Worm (Caenorhabditis elegans) whole organism, young adult: Measurements from ENCODE around the gene ser-2.

ENCODE experiments used
- B0261.1 ChIP-seq: sonication (generic microtip); optimal IDR thresholded peaks from 2 replicates; lab custom pipeline; 2016; ENCODE audit warnings: mild to moderate bottlenecking, missing genetic modification characterization, moderate library complexity, missing compliant biosample characterization
- D2030.7 ChIP-seq: fragments of 200-800 bp; sonication (Bioruptor generic); IDR thresholded peaks from 2 replicates; pipeline ENCODE4 v1.3.6; 2022; ENCODE audit warnings: missing genetic modification reagents, missing genetic modification characterization, missing compliant biosample characterization
- F22D6.2 ChIP-seq: sonication (generic microtip); optimal IDR thresholded peaks from 2 replicates; lab custom pipeline; 2016; ENCODE audit warnings: mild to moderate bottlenecking, missing genetic modification characterization, missing compliant biosample characterization
- F37B4.10 ChIP-seq: fragments of 200-800 bp; sonication (Bioruptor generic); IDR thresholded peaks from 2 replicates; pipeline ENCODE4 v1.3.6; 2022; ENCODE audit warnings: missing genetic modification characterization, missing compliant biosample characterization
- F39B2.1 ChIP-seq: fragments of 200-800 bp; sonication (Bioruptor generic); IDR thresholded peaks from 2 replicates; pipeline ENCODE4 v1.3.6; 2022; ENCODE audit warnings: missing genetic modification reagents, missing genetic modification characterization, missing compliant biosample characterization
- F55B11.4 ChIP-seq: sonication (generic microtip); optimal IDR thresholded peaks from 2 replicates; lab custom pipeline; 2016; ENCODE audit warnings: missing compliant biosample characterization, missing genetic modification characterization, borderline replicate concordance; ENCODE audit not compliant: insufficient read depth
- F57A8.1 ChIP-seq: fragments of 200-800 bp; sonication (Bioruptor generic); optimal IDR thresholded peaks from 2 replicates; lab custom pipeline; 2018; ENCODE audit warnings: mild to moderate bottlenecking, missing genetic modification characterization, moderate library complexity, missing compliant biosample characterization
- T26A5.8 ChIP-seq: sonication (generic microtip); optimal IDR thresholded peaks from 2 replicates; lab custom pipeline; 2016; ENCODE audit warnings: missing genetic modification characterization, missing compliant biosample characterization
- Y53F4B.3 ChIP-seq: fragments of 200-800 bp; sonication (Bioruptor generic); IDR thresholded peaks from 2 replicates; pipeline ENCODE4 v1.3.6; 2022; ENCODE audit warnings: missing genetic modification reagents, missing genetic modification characterization, missing compliant biosample characterization
- Y53G8AR.9 ChIP-seq: fragments of 200-800 bp; sonication (Bioruptor generic); conservative IDR thresholded peaks from 2 replicates; pipeline ENCODE4 v1.3.6; 2022; ENCODE audit warnings: missing genetic modification reagents, missing genetic modification characterization, missing compliant biosample characterization
- Y95B8A.8 ChIP-seq: fragments of 200-800 bp; sonication (Bioruptor generic); IDR thresholded peaks from 2 replicates; pipeline ENCODE4 v1.3.6; 2022; ENCODE audit warnings: missing genetic modification reagents, missing genetic modification characterization, missing compliant biosample characterization
- akir-1 ChIP-seq: fragments of 200-800 bp; sonication (Bioruptor generic); optimal IDR thresholded peaks from 2 replicates; lab custom pipeline; 2018; ENCODE audit warnings: mild to moderate bottlenecking, missing genetic modification characterization, moderate library complexity, missing compliant biosample characterization
- aptf-3 ChIP-seq: fragments of 200-800 bp; sonication (Bioruptor generic); IDR thresholded peaks from 2 replicates; pipeline ENCODE4 v1.3.6; 2022; ENCODE audit warnings: missing genetic modification characterization, missing compliant biosample characterization
- attf-3 ChIP-seq: fragments of 200-800 bp; sonication (Bioruptor generic); conservative IDR thresholded peaks from 2 replicates; pipeline ENCODE4 v1.3.6; 2022; ENCODE audit warnings: missing genetic modification reagents, missing genetic modification characterization, missing compliant biosample characterization
- attf-5 ChIP-seq: fragments of 200-800 bp; sonication (Bioruptor generic); optimal IDR thresholded peaks from 2 replicates; lab custom pipeline; 2018; ENCODE audit warnings: mild to moderate bottlenecking, missing genetic modification characterization, missing compliant biosample characterization
- bed-1 ChIP-seq: fragments of 200-800 bp; sonication (Bioruptor generic); IDR thresholded peaks from 2 replicates; pipeline ENCODE4 v1.3.6; 2022; ENCODE audit warnings: missing genetic modification reagents, missing genetic modification characterization, missing compliant biosample characterization
- ceh-100 ChIP-seq: fragments of 200-800 bp; sonication (Bioruptor generic); IDR thresholded peaks from 2 replicates; pipeline ENCODE4 v1.3.6; 2022; ENCODE audit warnings: missing genetic modification reagents, missing genetic modification characterization, missing compliant biosample characterization
- ceh-58 ChIP-seq: fragments of 200-800 bp; sonication (Bioruptor generic); IDR thresholded peaks from 2 replicates; pipeline ENCODE4 v1.3.6; 2022; ENCODE audit warnings: missing genetic modification characterization, missing compliant biosample characterization
- dox-1 ChIP-seq: fragments of 200-800 bp; sonication (Bioruptor generic); IDR thresholded peaks from 2 replicates; pipeline ENCODE4 v1.3.6; 2022; ENCODE audit warnings: missing genetic modification reagents, missing genetic modification characterization, missing compliant biosample characterization
- dpff-1 ChIP-seq: sonication (generic microtip); optimal IDR thresholded peaks from 2 replicates; lab custom pipeline; 2017; ENCODE audit warnings: mild to moderate bottlenecking, missing genetic modification characterization, missing compliant biosample characterization
- gei-17 ChIP-seq: fragments of 200-800 bp; sonication (Bioruptor generic); optimal IDR thresholded peaks from 2 replicates; lab custom pipeline; 2018; ENCODE audit warnings: mild to moderate bottlenecking, missing genetic modification characterization, missing compliant biosample characterization
- let-526 ChIP-seq: fragments of 200-800 bp; sonication (Bioruptor generic); IDR thresholded peaks from 2 replicates; pipeline ENCODE4 v1.3.6; 2022; ENCODE audit warnings: missing genetic modification reagents, missing genetic modification characterization, missing compliant biosample characterization
- lin-26 ChIP-seq: fragments of 200-800 bp; sonication (Bioruptor generic); IDR thresholded peaks from 2 replicates; pipeline ENCODE4 v1.3.6; 2022; ENCODE audit warnings: missing genetic modification reagents, missing genetic modification characterization, missing compliant biosample characterization
- lin-35 ChIP-seq, 3 experiments: fragments of 150-350 bp in 2 of 3; sonication (generic microtip) in 1 of 3; optimal IDR thresholded peaks; 2 replicates each; lab custom pipeline; 2014 to 2018; ENCODE audit warnings: missing biosample characterization in 3 of 3, missing genetic modification characterization in 3 of 3, missing genetic modification reagents in 3 of 3
- lin-40 ChIP-seq: sonication (generic microtip); optimal IDR thresholded peaks from 2 replicates; lab custom pipeline; 2016; ENCODE audit warnings: missing genetic modification characterization, mild to moderate bottlenecking, missing compliant biosample characterization, missing genotype, missing genetic modification reagents
- lir-1 ChIP-seq: fragments of 200-800 bp; sonication (Bioruptor generic); conservative IDR thresholded peaks from 2 replicates; pipeline ENCODE4 v1.3.6; 2022; ENCODE audit warnings: missing genetic modification reagents, missing genetic modification characterization, missing compliant biosample characterization
- lsl-1 ChIP-seq: fragments of 200-800 bp; sonication (Bioruptor generic); optimal IDR thresholded peaks from 2 replicates; lab custom pipeline; 2018; ENCODE audit warnings: mild to moderate bottlenecking, missing genetic modification characterization, moderate library complexity, missing compliant biosample characterization
- madf-6 ChIP-seq: fragments of 200-800 bp; sonication (Bioruptor generic); IDR thresholded peaks from 2 replicates; pipeline ENCODE4 v1.3.6; 2022; ENCODE audit warnings: missing genetic modification reagents, missing genetic modification characterization, missing compliant biosample characterization
- mcd-1 ChIP-seq: fragments of 200-800 bp; sonication (Bioruptor generic); IDR thresholded peaks from 2 replicates; pipeline ENCODE4 v1.3.6; 2022; ENCODE audit warnings: missing genetic modification reagents, missing genetic modification characterization, missing compliant biosample characterization
- mes-4 ChIP-seq: sonication (generic microtip); optimal IDR thresholded peaks from 2 replicates; lab custom pipeline; 2016; ENCODE audit warnings: missing genotype, missing genetic modification characterization, missing compliant biosample characterization
- nfyb-1 ChIP-seq: fragments of 200-800 bp; sonication (Bioruptor generic); IDR thresholded peaks from 2 replicates; pipeline ENCODE4 v1.3.6; 2022; ENCODE audit warnings: missing genetic modification reagents, missing genetic modification characterization, missing compliant biosample characterization
- nhr-27 ChIP-seq: fragments of 200-800 bp; sonication (Bioruptor generic); optimal IDR thresholded peaks from 2 replicates; lab custom pipeline; 2018; ENCODE audit warnings: mild to moderate bottlenecking, missing genetic modification characterization, moderate library complexity, missing compliant biosample characterization
- sea-2 ChIP-seq: fragments of 200-800 bp; sonication (Bioruptor generic); IDR thresholded peaks from 2 replicates; pipeline ENCODE4 v1.3.6; 2022; ENCODE audit warnings: missing genetic modification characterization, missing compliant biosample characterization
- snpc-1.1 ChIP-seq: sonication (generic microtip); optimal IDR thresholded peaks from 2 replicates; lab custom pipeline; 2017; ENCODE audit warnings: missing genetic modification characterization, mild to moderate bottlenecking, missing compliant biosample characterization, antibody characterized with exemption, moderate library complexity, missing genotype, missing genetic modification reagents; ENCODE audit not compliant: insufficient read depth
- snpc-3.4 ChIP-seq: sonication (generic microtip); optimal IDR thresholded peaks from 2 replicates; lab custom pipeline; 2017; ENCODE audit warnings: missing genetic modification characterization, mild to moderate bottlenecking, missing compliant biosample characterization, antibody characterized with exemption, moderate library complexity, missing genotype, missing genetic modification reagents
- snpc-4 ChIP-seq, 5 experiments: fragments of 150-350 bp in 1 of 5; sonication (generic microtip) in 4 of 5; optimal IDR thresholded peaks; 2 replicates each; lab custom pipeline; 2014 to 2018; ENCODE audit warnings: missing genetic modification characterization in 5 of 5, missing biosample characterization in 3 of 5, antibody characterized with exemption in 2 of 5, mild to moderate bottlenecking in 2 of 5, missing compliant biosample characterization in 2 of 5, missing genotype in 2 of 5, moderate library complexity in 2 of 5, missing genetic modification reagents in 1 of 5
- tbx-9 ChIP-seq: sonication (generic microtip); optimal IDR thresholded peaks from 2 replicates; lab custom pipeline; 2016; ENCODE audit warnings: borderline replicate concordance, missing genetic modification characterization, inconsistent platforms, missing compliant biosample characterization
- unc-130 ChIP-seq: sonication (generic microtip); optimal IDR thresholded peaks from 2 replicates; lab custom pipeline; 2016; ENCODE audit warnings: missing genetic modification reagents, missing genetic modification characterization, missing compliant biosample characterization
- unc-62 ChIP-seq: fragments of 150-350 bp; optimal IDR thresholded peaks from 2 replicates; lab custom pipeline; 2014; ENCODE audit warnings: missing biosample characterization, missing genetic modification reagents, missing genetic modification characterization
- zfh-2 ChIP-seq: fragments of 200-800 bp; sonication (Bioruptor generic); conservative IDR thresholded peaks from 2 replicates; pipeline ENCODE4 v1.3.6; 2022; ENCODE audit warnings: missing genetic modification reagents, missing genetic modification characterization, missing compliant biosample characterization
- zim-3 ChIP-seq: sonication (generic microtip); optimal IDR thresholded peaks from 2 replicates; lab custom pipeline; 2017; ENCODE audit warnings: mild to moderate bottlenecking, missing genetic modification characterization, moderate library complexity, missing compliant biosample characterization
- ztf-22 ChIP-seq: fragments of 200-800 bp; sonication (Bioruptor generic); optimal IDR thresholded peaks from 2 replicates; lab custom pipeline; 2018; ENCODE audit warnings: mild to moderate bottlenecking, missing genetic modification characterization, moderate library complexity, missing compliant biosample characterization
- ztf-26 ChIP-seq: sonication (generic microtip); optimal IDR thresholded peaks from 2 replicates; lab custom pipeline; 2017; ENCODE audit warnings: missing genetic modification characterization, missing compliant biosample characterization
- ztf-6 ChIP-seq: fragments of 200-800 bp; sonication (Bioruptor generic); IDR thresholded peaks from 2 replicates; pipeline ENCODE4 v1.3.6; 2022; ENCODE audit warnings: missing genetic modification reagents, missing genetic modification characterization, missing compliant biosample characterization

Gene ser-2

ce11 chrX:15308685-15309084 lies 5.9 kb upstream of the ser-2 start:
- no peak for TF ChIP-seq ztf-22 (GFP tag; lab: Kevin White, UChicago)
- TF ChIP-seq bed-1 (GFP tag; lab: Robert Waterston, UW) = no peak
- TF ChIP-seq zfh-2 = peak; percentile 52; the same call in 1 of the 2 replicates
- no peak for TF ChIP-seq F37B4.10 (GFP tag; lab: Robert Waterston, UW)
- TF ChIP-seq lir-1 = no peak
- TF ChIP-seq attf-5 = no peak

- TF ChIP-seq Y53G8AR.9 (GFP tag; lab: Robert Waterston, UW) = no peak
- TF ChIP-seq zfh-2 = peak; percentile 65
- no peak for TF ChIP-seq lsl-1 (GFP tag; lab: Kevin White, UChicago)
- no peak for TF ChIP-seq ztf-26 (tag; lab: Kevin White, UChicago)
- TF ChIP-seq dpff-1 (tag; lab: Kevin White, UChicago) = no peak
- no peak for TF ChIP-seq lin-40
- no peak for TF ChIP-seq dox-1 (GFP tag; lab: Robert Waterston, UW)
- TF ChIP-seq zim-3 = no peak
- no peak for TF ChIP-seq unc-62 (GFP tag; lab: Kevin White, UChicago)
Measured at ce11 chrX:15307677-15308076, 4.9 kb upstream of the ser-2 start.

- TF ChIP-seq F55B11.4 (no peak), nhr-27 (tag; lab: Kevin White, UChicago) (no peak), Y53F4B.3 (GFP tag; lab: Robert Waterston, UW) (no peak), tbx-9 (tag; lab: Kevin White, UChicago) (no peak), mes-4 (no peak), ceh-58 (no peak), attf-3 (no peak), snpc-3.4 (tag; lab: Kevin White, UChicago) (no peak), F57A8.1 (GFP tag; lab: Kevin White, UChicago) (no peak), T26A5.8 (tag; lab: Kevin White, UChicago) (no peak)
Measured at ce11 chrX:15300002-15300401, 2.8 kb downstream of the ser-2 start.

- TF ChIP-seq snpc-1.1 (tag; lab: Kevin White, UChicago) (peak; percentile 84), lin-40 (peak; percentile 74), akir-1 (GFP tag; lab: Kevin White, UChicago) (no peak), madf-6 (GFP tag; lab: Robert Waterston, UW) (peak; percentile 62), sea-2 (no peak), gei-17 (GFP tag; lab: Kevin White, UChicago) (peak; percentile 41), mcd-1 (GFP tag; lab: Robert Waterston, UW) (peak; percentile 53; the same call in 1 of the 2 replicates), F39B2.1 (GFP tag; lab: Robert Waterston, UW) (no peak), D2030.7 (peak; percentile 85), unc-130 (GFP tag; lab: Kevin White, UChicago) (peak; percentile 62), snpc-3.4 (tag; lab: Kevin White, UChicago) (peak; percentile 89), mes-4 (peak; percentile 84), attf-5 (peak; percentile 38), let-526 (GFP tag; lab: Robert Waterston, UW) (no peak), ztf-6 (GFP tag; lab: Robert Waterston, UW) (no peak), lin-35 (GFP tag; optimal IDR thresholded peaks at IDR 0.05; lab: Kevin White, UChicago) (peak in 1 of 3 experiments; percentile 64), Y95B8A.8 (GFP tag; lab: Robert Waterston, UW) (no peak), ceh-100 (GFP tag; lab: Robert Waterston, UW) (peak; percentile 27; the same call in 1 of the 2 replicates), nfyb-1 (GFP tag; lab: Robert Waterston, UW) (peak; percentile 88), aptf-3 (GFP tag; lab: Robert Waterston, UW) (0 out of 2 replicates have a peak, but pooled peaks have one; percentile 6), F22D6.2 (tag; lab: Kevin White, UChicago) (peak; percentile 68), lin-26 (GFP tag; lab: Robert Waterston, UW) (peak; percentile 95), B0261.1 (tag; lab: Kevin White, UChicago) (peak; percentile 83), snpc-4 (GFP tag; optimal IDR thresholded peaks at IDR 0.05; lab: Kevin White, UChicago) (peak; percentile 89), snpc-4 (tag; optimal IDR thresholded peaks at IDR 0.05; lab: Kevin White, UChicago) (peak; percentile 69 to 89 (median 79))
Measured at ce11 chrX:15297396-15297827, 5.4 kb downstream of the ser-2 start.
